Worm (Caenorhabditis elegans) whole organism, late embryonic: ENCODE measurements around the gene xbx-6.

Experiments used
- ceh-45 ChIP-seq: fragments of 200-800 bp; sonication (Bioruptor generic); IDR thresholded peaks from 2 replicates; pipeline ENCODE4 v1.3.6; 2022; ENCODE audit warnings: missing genetic modification reagents, missing genetic modification characterization, missing compliant biosample characterization
- ref-2 ChIP-seq: sonication (generic microtip); optimal IDR thresholded peaks from 2 replicates; lab custom pipeline; 2016; ENCODE audit warnings: missing genetic modification characterization, missing compliant biosample characterization

ce11 chrV:9750308-9750707, 47.5 kb downstream of the xbx-6 start, which contains the start of gene F58E6.4:
- no peak for TF ChIP-seq ref-2
- TF ChIP-seq ceh-45 (GFP tag; lab: Robert Waterston, UW): no peak
